Worm (Caenorhabditis elegans): ENCODE results near the gene fipr-19.

DNA sequence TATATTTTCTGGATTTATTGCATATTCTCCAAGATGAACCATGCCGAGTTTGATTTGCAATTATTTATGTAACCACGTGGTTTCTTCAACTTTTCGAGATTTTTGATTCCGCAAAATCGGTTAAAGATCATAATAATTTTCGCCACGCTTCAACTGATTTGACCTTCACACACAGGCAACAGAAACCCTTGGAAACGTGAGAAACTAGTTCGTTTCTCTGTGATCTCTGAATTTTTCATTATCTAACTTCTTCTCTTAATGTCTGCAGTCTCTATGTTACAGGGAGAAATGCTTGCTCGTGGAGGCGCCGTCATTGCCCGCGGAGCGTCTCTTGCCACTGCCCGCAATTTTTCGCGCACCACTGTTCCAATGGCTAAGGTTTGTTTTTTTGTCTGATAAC is 6.6 kb upstream of the fipr-19 start, which contains the start of gene fum-1:
- TF ChIP-seq nhr-23 (tag; optimal IDR thresholded peaks at IDR 0.05) (peak; percentile 71), nhr-12 (tag; optimal IDR thresholded peaks at IDR 0.05) (no peak)
